Worm (Caenorhabditis elegans) whole organism, midembryonic: ENCODE measurements around the gene Y27F2A.9.

ENCODE experiments used
- cog-1 ChIP-seq: sonication (generic microtip); optimal IDR thresholded peaks from 2 replicates; lab custom pipeline; 2016; ENCODE audit warnings: missing genetic modification characterization, missing compliant biosample characterization
- klf-2 ChIP-seq: fragments of 200-800 bp; sonication (Bioruptor generic); conservative IDR thresholded peaks from 2 replicates; pipeline ENCODE4 v1.3.6; 2022; ENCODE audit warnings: missing genetic modification reagents, missing genetic modification characterization, missing compliant biosample characterization
- med-1 ChIP-seq: sonication (generic microtip); optimal IDR thresholded peaks from 2 replicates; lab custom pipeline; 2017; ENCODE audit warnings: missing genetic modification characterization, mild to moderate bottlenecking, missing compliant biosample characterization, antibody characterized with exemption, missing genetic modification reagents; ENCODE audit not compliant: insufficient read depth
- ref-1 ChIP-seq: fragments of 200-800 bp; sonication (Bioruptor generic); conservative IDR thresholded peaks from 2 replicates; pipeline ENCODE4 v1.3.6; 2022; ENCODE audit warnings: missing genetic modification reagents, missing genetic modification characterization, missing compliant biosample characterization
- ztf-23 ChIP-seq: fragments of 200-800 bp; sonication (Bioruptor generic); IDR thresholded peaks from 2 replicates; pipeline ENCODE4 v1.3.6; 2022; ENCODE audit warnings: missing genetic modification reagents, missing genetic modification characterization, missing compliant biosample characterization
- ztf-29 ChIP-seq: fragments of 200-800 bp; sonication (Bioruptor generic); IDR thresholded peaks from 2 replicates; pipeline ENCODE4 v1.3.6; 2022; ENCODE audit warnings: missing genetic modification reagents, missing genetic modification characterization, missing compliant biosample characterization

DNA sequence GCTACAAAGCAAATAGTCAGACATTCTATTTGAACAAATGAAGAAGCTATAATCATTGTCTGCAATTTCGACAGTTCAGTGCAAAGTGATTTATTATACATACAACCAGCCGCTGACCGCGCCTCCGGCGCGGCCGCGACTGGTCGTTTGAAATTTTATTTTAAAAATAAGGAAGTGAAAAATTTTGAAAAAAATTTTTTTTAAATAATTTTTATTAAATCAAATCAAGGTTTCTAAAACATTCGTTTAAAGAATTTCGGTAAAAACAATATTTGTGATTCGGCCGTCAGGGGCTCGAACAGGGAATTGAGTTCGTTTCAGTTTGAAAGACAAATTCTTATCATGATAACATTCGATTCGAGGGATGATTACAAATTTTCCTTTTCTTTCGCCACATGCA lies 19.3 kb downstream of the Y27F2A.9 start, which contains the start of gene Y27F2A.10:
- TF ChIP-seq ztf-29 (GFP tag; lab: Robert Waterston, UW) (no peak), ref-1 (GFP tag; lab: Robert Waterston, UW) (no peak), ztf-23 (no peak), med-1 (GFP tag; lab: Kevin White, UChicago) (no peak), klf-2 (GFP tag; lab: Robert Waterston, UW) (no peak), cog-1 (no peak)
